Fruit fly (Drosophila melanogaster): ENCODE measurements around the gene Syn.
A peak's percentile ranks its signal among the peaks of the same experiment; 100 is the strongest.

The Syn gene

DNA sequence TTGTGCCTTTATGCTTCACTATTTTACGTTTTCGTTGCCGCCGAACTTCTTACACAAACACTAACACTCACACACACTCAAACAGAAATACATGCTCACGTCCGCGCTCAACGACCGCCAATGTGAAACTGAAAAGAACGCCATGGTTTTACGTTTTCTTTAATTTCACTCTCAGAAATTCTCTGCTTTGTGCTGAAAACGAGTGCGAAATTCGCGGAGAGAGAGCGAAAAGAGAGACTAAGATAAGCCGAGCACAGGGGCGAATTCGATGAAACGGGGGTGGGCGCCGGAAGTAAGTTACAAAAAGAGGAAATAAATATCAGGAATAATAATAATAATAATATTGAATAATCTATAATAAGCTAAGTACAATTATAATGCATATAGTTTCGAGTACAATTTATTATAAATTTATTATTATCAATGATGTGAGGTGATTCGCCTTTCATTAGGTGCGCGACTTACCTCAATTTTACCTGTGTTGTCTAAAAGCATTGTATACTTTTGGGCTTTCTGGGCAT is 20.1 kb upstream of the Syn start, which contains the start of gene Best1 (continued):
- TF ChIP-seq pan (optimal IDR thresholded peaks at IDR 0.05) (no peak), Dif (GFP tag; optimal IDR thresholded peaks at IDR 0.05; ENCODE audit: partially characterized antibody) (peak; percentile 86), br (GFP tag; optimal IDR thresholded peaks at IDR 0.05) (peak; percentile 85), CG9705 (GFP tag; optimal IDR thresholded peaks at IDR 0.05) (peak; percentile 88), Dfd (GFP tag; optimal IDR thresholded peaks at IDR 0.05) (peak; percentile 5), woc (GFP tag; optimal IDR thresholded peaks at IDR 0.05) (peak; percentile 80), dmrt93B (GFP tag; optimal IDR thresholded peaks at IDR 0.05) (peak; percentile 88)

DNA sequence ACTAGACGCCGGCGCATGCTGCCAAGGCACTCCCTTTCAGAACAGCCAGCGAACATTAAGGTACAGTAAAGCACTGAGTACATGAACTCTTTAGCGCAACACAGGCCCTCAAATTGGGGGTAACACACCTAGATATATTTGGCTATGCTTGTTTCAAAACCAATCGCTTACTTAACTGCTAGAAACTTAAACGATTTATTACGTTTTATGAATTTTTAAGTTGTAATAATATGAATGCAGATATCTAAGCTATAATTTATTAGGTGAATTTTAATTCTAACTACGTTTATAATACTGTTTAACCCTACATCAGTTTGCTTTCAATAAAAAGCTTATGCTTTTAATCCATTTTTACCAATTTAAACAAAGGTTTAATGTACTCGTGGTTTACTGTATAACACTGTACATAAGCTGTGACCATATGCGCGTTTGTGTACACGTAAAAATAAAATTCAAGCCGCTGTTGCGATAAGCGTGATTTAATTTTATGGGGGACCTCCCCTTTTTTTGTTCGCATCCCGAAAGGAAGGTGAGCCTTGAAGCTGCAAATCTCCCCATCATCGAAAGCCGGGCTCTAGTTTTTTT is 13.5 kb upstream of the Syn start:
- TF ChIP-seq Rel (GFP tag; optimal IDR thresholded peaks at IDR 0.05) (no peak), Rel (tag; optimal IDR thresholded peaks at IDR 0.05) (peak; percentile 26), Abd-B (GFP tag; optimal IDR thresholded peaks at IDR 0.05) (no peak), CG9705 (GFP tag; optimal IDR thresholded peaks at IDR 0.05) (no peak)

DNA sequence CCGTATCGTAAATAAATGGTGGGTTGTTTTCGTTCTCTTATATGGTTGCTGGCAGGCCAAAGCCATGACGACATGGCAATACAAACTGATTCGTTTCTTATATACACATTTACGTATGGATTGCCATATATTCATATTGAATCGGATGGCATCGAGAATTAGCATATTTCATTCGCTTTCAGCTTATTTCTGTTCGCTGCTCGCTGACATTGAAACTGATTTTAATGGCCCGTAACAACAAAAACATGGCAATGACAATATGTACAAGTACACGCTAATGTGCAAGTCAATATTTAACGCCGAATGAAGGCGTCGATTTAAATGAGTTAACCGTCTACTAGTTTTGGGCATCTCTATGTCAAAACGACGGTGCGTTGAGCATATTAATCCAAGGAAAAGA is 4.5 kb upstream of the Syn start:
- no peak for TF ChIP-seq Hr78 (GFP tag; optimal IDR thresholded peaks at IDR 0.05)
- TF ChIP-seq ey (GFP tag; optimal IDR thresholded peaks at IDR 0.05), result no peak
- no peak for TF ChIP-seq CG32264 (GFP tag; optimal IDR thresholded peaks at IDR 0.05)
- TF ChIP-seq brk (GFP tag; optimal IDR thresholded peaks at IDR 0.05), result no peak
- TF ChIP-seq dmrt93B (GFP tag; optimal IDR thresholded peaks at IDR 0.05), result no peak
- TF ChIP-seq lola (GFP tag; optimal IDR thresholded peaks at IDR 0.05), result no peak
- no peak for TF ChIP-seq Jra (GFP tag; optimal IDR thresholded peaks at IDR 0.05)
- no peak for TF ChIP-seq sv (GFP tag; optimal IDR thresholded peaks at IDR 0.05)
- TF ChIP-seq tai (GFP tag; optimal IDR thresholded peaks at IDR 0.05), result no peak
- no peak for TF ChIP-seq fru (GFP tag; optimal IDR thresholded peaks at IDR 0.05)
- no peak for TF ChIP-seq Mio (GFP tag; optimal IDR thresholded peaks at IDR 0.05)
- no peak for TF ChIP-seq Dif (GFP tag; optimal IDR thresholded peaks at IDR 0.05; ENCODE audit: partially characterized antibody)
- no peak for TF ChIP-seq pan (optimal IDR thresholded peaks at IDR 0.05)
- no peak for TF ChIP-seq CrebA (GFP tag; optimal IDR thresholded peaks at IDR 0.05; ENCODE audit: borderline replicate concordance)
- no peak for TF ChIP-seq psq (GFP tag; optimal IDR thresholded peaks at IDR 0.05)
- no peak for TF ChIP-seq Abd-B (GFP tag; optimal IDR thresholded peaks at IDR 0.05)
- TF ChIP-seq h (GFP tag; optimal IDR thresholded peaks at IDR 0.05), result no peak

DNA sequence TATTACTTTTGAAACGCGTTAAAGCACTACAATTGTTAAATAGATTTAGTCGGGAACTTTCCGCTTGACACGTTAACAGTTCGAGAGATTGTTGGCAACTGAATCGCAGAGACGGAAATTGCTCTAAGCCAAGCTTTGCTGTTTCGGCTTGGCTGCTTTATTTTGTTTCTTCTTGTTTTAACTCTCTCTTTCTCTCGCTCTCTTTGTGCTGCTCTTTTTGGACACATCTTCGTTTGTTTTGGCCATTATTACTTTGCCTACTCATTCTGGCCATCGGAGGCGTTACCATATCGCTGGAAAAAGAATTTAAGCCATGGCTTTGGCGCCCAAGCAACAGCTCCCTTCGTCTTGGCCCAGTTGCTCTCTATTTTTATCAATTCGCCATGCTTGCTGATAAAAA is 969 bp upstream of the Syn start, which contains the start of gene CG12814:
Gene CG12814 (minus strand): TSS at position 84 of the 400 bp plus-strand sequence.
- TF ChIP-seq CG9705 (GFP tag; optimal IDR thresholded peaks at IDR 0.05) (no peak), CG32264 (GFP tag; optimal IDR thresholded peaks at IDR 0.05) (no peak), fru (GFP tag; optimal IDR thresholded peaks at IDR 0.05) (peak; percentile 11), Dif (GFP tag; optimal IDR thresholded peaks at IDR 0.05; ENCODE audit: partially characterized antibody) (peak; percentile 43), Sp1 (GFP tag; optimal IDR thresholded peaks at IDR 0.05) (peak; percentile 43), jim (GFP tag; optimal IDR thresholded peaks at IDR 0.05) (peak; percentile 69), psq (GFP tag; optimal IDR thresholded peaks at IDR 0.05) (peak; percentile 98), Hr78 (GFP tag; optimal IDR thresholded peaks at IDR 0.05) (no peak), dl (GFP tag; optimal IDR thresholded peaks at IDR 0.05; ENCODE audit: insufficient read depth in 1 of 2, partially characterized antibody in 2 of 2) (peak in 1 of 2 experiments; percentile 20), foxo (GFP tag; optimal IDR thresholded peaks at IDR 0.05) (peak in 1 of 2 experiments; percentile 14), Rel (GFP tag; optimal IDR thresholded peaks at IDR 0.05) (no peak), Rel (tag; optimal IDR thresholded peaks at IDR 0.05) (no peak)

DNA sequence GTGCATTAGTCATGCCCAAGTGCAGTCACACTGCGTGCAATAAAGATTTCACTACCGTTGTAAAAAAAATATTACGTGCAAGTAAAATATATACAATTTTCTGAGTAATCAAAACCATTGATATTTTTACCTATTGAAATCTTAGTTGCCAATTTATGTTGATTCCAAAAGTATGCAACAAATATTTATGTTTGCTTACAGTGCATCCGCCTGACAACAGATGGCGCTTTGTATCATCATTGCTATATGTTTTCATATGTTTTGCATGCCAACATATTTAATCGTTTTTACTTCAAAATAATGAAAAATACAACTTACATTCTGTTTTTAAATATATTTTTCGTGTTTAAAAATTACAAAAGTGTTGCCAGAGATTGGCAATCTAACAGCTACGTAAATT is 13.1 kb downstream of the Syn start:
- peak; percentile 9 for TF ChIP-seq rgr (GFP tag; optimal IDR thresholded peaks at IDR 0.05)
- no peak for TF ChIP-seq HLH106 (tag; optimal IDR thresholded peaks at IDR 0.05)
- no peak for TF ChIP-seq pan (optimal IDR thresholded peaks at IDR 0.05)
- TF ChIP-seq brk (GFP tag; optimal IDR thresholded peaks at IDR 0.05), result no peak
- peak; percentile 64 for TF ChIP-seq Myc (optimal IDR thresholded peaks at IDR 0.05)
- peak; percentile 9 for TF ChIP-seq tai (GFP tag; optimal IDR thresholded peaks at IDR 0.05)
- peak; percentile 5 for TF ChIP-seq Hnf4 (GFP tag; optimal IDR thresholded peaks at IDR 0.05)
